Fruit fly (Drosophila melanogaster): ENCODE results near the gene Miro.

Gene Miro

dm6 chr3R:24051459-24052165 is 13.0 kb upstream of the Miro start (continued):
- TF ChIP-seq CG9817 (tag; optimal IDR thresholded peaks at IDR 0.05): peak; percentile 23
- no peak for TF ChIP-seq CG10321 (GFP tag; IDR thresholded peaks at IDR 0.05)
- no peak for TF ChIP-seq gfzf (GFP tag; optimal IDR thresholded peaks at IDR 0.05)
- TF ChIP-seq Xrp1 (GFP tag; IDR thresholded peaks at IDR 0.05): no peak
- no peak for TF ChIP-seq CG7928 (GFP tag; optimal IDR thresholded peaks at IDR 0.05)
- no peak for TF ChIP-seq CTCF (GFP tag; optimal IDR thresholded peaks at IDR 0.05)
- no peak for TF ChIP-seq Abd-B (GFP tag; optimal IDR thresholded peaks at IDR 0.05)
- TF ChIP-seq CG13775 (GFP tag; optimal IDR thresholded peaks at IDR 0.05): no peak

dm6 chr3R:24050690-24051440 is 12.2 kb upstream of the Miro start, which contains the start of the genes Atg6 and Pisd:
Atg6 (minus strand) TSS chr3R:24050782.
Pisd (plus strand) TSS chr3R:24050783.
- no peak for TF ChIP-seq CG12391 (tag; optimal IDR thresholded peaks at IDR 0.05)
- TF ChIP-seq CG17361 (GFP tag; IDR thresholded peaks at IDR 0.05): peak; percentile 47; the same call in 2 of the 3 replicates
- no peak for TF ChIP-seq sens-2 (GFP tag; IDR thresholded peaks at IDR 0.05)
- TF ChIP-seq sd (tag; optimal IDR thresholded peaks at IDR 0.05): peak; percentile 70
- peak; percentile 13; the same call in 1 of the 2 replicates for TF ChIP-seq CG10366 (GFP tag; IDR thresholded peaks at IDR 0.05)
- TF ChIP-seq tap (tag; optimal IDR thresholded peaks at IDR 0.05): peak; percentile 12
- TF ChIP-seq CG2875 (GFP tag; optimal IDR thresholded peaks at IDR 0.05): no peak
- no peak for TF ChIP-seq Kr (GFP tag; optimal IDR thresholded peaks at IDR 0.05)
- no peak for TF ChIP-seq org-1 (GFP tag; optimal IDR thresholded peaks at IDR 0.05)
- TF ChIP-seq bowl (GFP tag; IDR thresholded peaks at IDR 0.05): no peak
- peak; percentile 1 for TF ChIP-seq NfI (GFP tag; optimal IDR thresholded peaks at IDR 0.05)
- peak; percentile 50 for TF ChIP-seq CG17829 (tag; optimal IDR thresholded peaks at IDR 0.05)
- TF ChIP-seq CG2116 (GFP tag; optimal IDR thresholded peaks at IDR 0.05): peak; percentile 52
- TF ChIP-seq CG31224 (GFP tag; IDR thresholded peaks at IDR 0.05): 0 out of 2 replicates have a peak, but pooled peaks have one; percentile 15
- TF ChIP-seq NFAT (GFP tag; IDR thresholded peaks at IDR 0.05): no peak
- peak; percentile 96 for TF ChIP-seq CG13624 (GFP tag; optimal IDR thresholded peaks at IDR 0.05)
- TF ChIP-seq Dref (GFP tag; IDR thresholded peaks at IDR 0.05): peak; percentile 38; the same call in 1 of the 2 replicates
- no peak for TF ChIP-seq eve (GFP tag; optimal IDR thresholded peaks at IDR 0.05)
- TF ChIP-seq YL-1 (GFP tag; optimal IDR thresholded peaks at IDR 0.05): peak; percentile 86
- TF ChIP-seq bbx (GFP tag; IDR thresholded peaks at IDR 0.05; ENCODE audit: partially characterized antibody): 0 out of 2 replicates have a peak, but pooled peaks have one; percentile 37
- TF ChIP-seq CG8359 (GFP tag; optimal IDR thresholded peaks at IDR 0.05; ENCODE audit: borderline replicate concordance): no peak
- no peak for TF ChIP-seq CG6683 (GFP tag; optimal IDR thresholded peaks at IDR 0.05)
- TF ChIP-seq CG7357 (GFP tag; IDR thresholded peaks at IDR 0.05): no peak
- TF ChIP-seq Nf-YC (tag; optimal IDR thresholded peaks at IDR 0.05): peak; percentile 47
- TF ChIP-seq seq (GFP tag; IDR thresholded peaks at IDR 0.05): no peak
- peak; percentile 13 for TF ChIP-seq Nf-YB (GFP tag; optimal IDR thresholded peaks at IDR 0.05)
- no peak for TF ChIP-seq Ets97D (GFP tag; optimal IDR thresholded peaks at IDR 0.05)
- TF ChIP-seq nerfin-1 (tag; optimal IDR thresholded peaks at IDR 0.05): peak; percentile 22
- TF ChIP-seq Oli (tag; optimal IDR thresholded peaks at IDR 0.05): no peak
- TF ChIP-seq gem (tag; optimal IDR thresholded peaks at IDR 0.05): peak; percentile 25
- no peak for TF ChIP-seq wdn (GFP tag; IDR thresholded peaks at IDR 0.05)
- peak in 1 of 2 experiments; percentile 59 for TF ChIP-seq Pdp1 (GFP tag; optimal IDR thresholded peaks at IDR 0.05)
- TF ChIP-seq CG9609 (GFP tag; optimal IDR thresholded peaks at IDR 0.05): peak; percentile 11
- 0 out of 3 replicates have a peak, but pooled peaks have one; percentile 32 for TF ChIP-seq HLH4C (GFP tag; IDR thresholded peaks at IDR 0.05; ENCODE audit: partially characterized antibody)
- TF ChIP-seq E2f1 (GFP tag; IDR thresholded peaks at IDR 0.05): no peak
- TF ChIP-seq TFAM (GFP tag; optimal IDR thresholded peaks at IDR 0.05): no peak
- TF ChIP-seq CG2202 (tag; optimal IDR thresholded peaks at IDR 0.05): no peak
- peak; percentile 21 for TF ChIP-seq Xbp1 (GFP tag; optimal IDR thresholded peaks at IDR 0.05)
- 0 out of 2 replicates have a peak, but pooled peaks have one; percentile 39 for TF ChIP-seq CG17328 (GFP tag; IDR thresholded peaks at IDR 0.05)

All from whole organism, embryonic.